Worm (Caenorhabditis elegans) whole organism, L4/young adult: ENCODE results near the gene T22B2.2.

Source experiments
- W03F9.2 ChIP-seq: fragments of 150-350 bp; optimal IDR thresholded peaks from 2 replicates; lab custom pipeline; 2014; ENCODE audit warnings: missing biosample characterization, missing genetic modification characterization
- him-1 ChIP-seq: sonication (generic microtip); optimal IDR thresholded peaks from 2 replicates; lab custom pipeline; 2016; ENCODE audit warnings: missing genotype, missing genetic modification reagents, missing genetic modification characterization, missing compliant biosample characterization

DNA sequence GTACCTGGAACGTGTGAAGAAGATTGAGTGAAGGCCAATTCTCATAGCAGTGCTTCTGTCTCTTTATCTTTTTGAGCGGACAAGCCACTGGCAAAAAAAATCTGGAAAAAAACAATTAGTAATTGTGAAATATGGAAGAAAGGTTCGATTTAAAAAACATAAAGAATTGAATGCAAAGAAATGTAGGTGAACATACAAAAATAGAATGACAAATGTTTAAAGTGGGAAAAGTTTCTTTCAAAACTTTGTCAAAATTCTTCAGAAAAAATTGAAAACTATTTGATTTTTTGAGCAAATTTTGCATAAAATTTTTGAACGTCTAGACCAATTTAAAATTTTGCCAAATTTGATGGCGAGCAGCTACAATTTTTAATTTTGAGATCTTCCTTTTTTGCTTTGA lies 23.0 kb downstream of the T22B2.2 start, which contains the start of gene ptp-4A2:
- TF ChIP-seq him-1 (tag; lab: Kevin White, UChicago) (no peak), W03F9.2 (tag; lab: Kevin White, UChicago) (no peak)
